Fruit fly (Drosophila melanogaster) whole organism, wandering third instar larva: Measurements from ENCODE around the gene Taf1.

Experiments
- Abd-B ChIP-seq: fragments of >200 bp; optimal IDR thresholded peaks from 2 replicates; lab custom pipeline; 2017; ENCODE audit warnings: missing biosample characterization, missing genetic modification characterization
- CG32264 ChIP-seq: fragments of 200-800 bp; sonication (Bioruptor generic); optimal IDR thresholded peaks from 2 replicates; lab custom pipeline; 2016; ENCODE audit warnings: missing biosample characterization, missing genetic modification characterization
- CrebA ChIP-seq: fragments of 200-800 bp; sonication (Bioruptor generic); optimal IDR thresholded peaks from 2 replicates; lab custom pipeline; 2016; ENCODE audit warnings: missing biosample characterization, mild to moderate bottlenecking, missing genetic modification characterization, borderline replicate concordance
- Dfd ChIP-seq: fragments of >200 bp; optimal IDR thresholded peaks from 2 replicates; lab custom pipeline; 2017; ENCODE audit warnings: missing biosample characterization, missing genetic modification characterization
- Dif ChIP-seq: fragments of 200-275, 200-300 bp; sonication (Bioruptor generic); optimal IDR thresholded peaks from 2 replicates; lab custom pipeline; 2018; ENCODE audit warnings: missing biosample characterization, missing genetic modification characterization; ENCODE audit not compliant: partially characterized antibody
- GATAd ChIP-seq: sonication (Bioruptor generic); optimal IDR thresholded peaks from 2 replicates; lab custom pipeline; 2016; ENCODE audit warnings: missing biosample characterization, missing genetic modification characterization
- HLH106 ChIP-seq: fragments of 200-800 bp; optimal IDR thresholded peaks from 3 replicates; lab custom pipeline; 2019; ENCODE audit warnings: missing biosample characterization, mild to moderate bottlenecking, missing genetic modification characterization, moderate library complexity
- Hnf4 ChIP-seq: fragments of 200-800 bp; sonication (Bioruptor generic); optimal IDR thresholded peaks from 2 replicates; lab custom pipeline; 2016; ENCODE audit warnings: missing biosample characterization, mild to moderate bottlenecking, missing genetic modification characterization
- Hr78 ChIP-seq: fragments of >200 bp; optimal IDR thresholded peaks from 2 replicates; lab custom pipeline; 2017; ENCODE audit warnings: missing biosample characterization, missing genetic modification characterization
- Hr83 ChIP-seq: fragments of 200-300 bp; sonication (Bioruptor generic); optimal IDR thresholded peaks from 2 replicates; lab custom pipeline; 2016; ENCODE audit warnings: missing biosample characterization, mild to moderate bottlenecking, missing genetic modification characterization, moderate library complexity; ENCODE audit not compliant: poor library complexity, severe bottlenecking
- Jra ChIP-seq: sonication (Bioruptor generic); optimal IDR thresholded peaks from 2 replicates; lab custom pipeline; 2016; ENCODE audit warnings: missing biosample characterization, missing genetic modification characterization
- Mio ChIP-seq: sonication (Bioruptor generic); optimal IDR thresholded peaks from 2 replicates; lab custom pipeline; 2016; ENCODE audit warnings: missing biosample characterization, missing genetic modification characterization
- Myc ChIP-seq: fragments of >200 bp; optimal IDR thresholded peaks from 2 replicates; lab custom pipeline; 2017
- N ChIP-seq: fragments of >200 bp; optimal IDR thresholded peaks from 2 replicates; lab custom pipeline; 2018; ENCODE audit warnings: missing biosample characterization, missing external identifiers, missing genetic modification characterization
- OdsH ChIP-seq: fragments of 200-800 bp; sonication (Bioruptor generic); optimal IDR thresholded peaks from 2 replicates; lab custom pipeline; 2016; ENCODE audit warnings: missing biosample characterization, mild to moderate bottlenecking, missing genetic modification characterization
- Rel ChIP-seq, 2 experiments: fragments of 200-800 bp; sonication (Bioruptor generic) in 1 of 2; optimal IDR thresholded peaks; 2 replicates in 1 of 2; 3 replicates in 1 of 2; lab custom pipeline; 2016 to 2019; ENCODE audit warnings: mild to moderate bottlenecking in 2 of 2, missing biosample characterization in 2 of 2, missing genetic modification characterization in 2 of 2, moderate library complexity in 1 of 2
- Sp1 ChIP-seq: fragments of 200-800 bp; sonication (Bioruptor generic); optimal IDR thresholded peaks from 3 replicates; lab custom pipeline; 2019; ENCODE audit warnings: missing biosample characterization, mild to moderate bottlenecking, missing genetic modification characterization, moderate library complexity
- Vsx2 ChIP-seq: fragments of 200-300, 225-300 bp; sonication (Bioruptor generic); optimal IDR thresholded peaks from 2 replicates; lab custom pipeline; 2018; ENCODE audit warnings: missing biosample characterization, missing genetic modification characterization; ENCODE audit not compliant: partially characterized antibody
- brk ChIP-seq: fragments of 200-800 bp; sonication (Bioruptor generic); optimal IDR thresholded peaks from 2 replicates; lab custom pipeline; 2016; ENCODE audit warnings: missing biosample characterization, mild to moderate bottlenecking, missing genetic modification characterization
- dl ChIP-seq, 2 experiments: fragments of 175-275, 200-275 bp in 1 of 2; fragments of 200-275 bp in 1 of 2; sonication (Bioruptor generic); optimal IDR thresholded peaks; lab custom pipeline; 2018; ENCODE audit warnings: mild to moderate bottlenecking in 2 of 2, missing biosample characterization in 2 of 2, missing genetic modification characterization in 2 of 2, moderate library complexity in 2 of 2; ENCODE audit not compliant: partially characterized antibody in 2 of 2, insufficient read depth in 1 of 2
- dmrt93B ChIP-seq: fragments of 200-800 bp; sonication (Bioruptor generic); optimal IDR thresholded peaks from 2 replicates; lab custom pipeline; 2018; ENCODE audit warnings: missing biosample characterization, mild to moderate bottlenecking, missing genetic modification characterization
- dsf ChIP-seq: sonication (Bioruptor generic); optimal IDR thresholded peaks from 2 replicates; lab custom pipeline; 2016; ENCODE audit warnings: missing biosample characterization, missing genetic modification characterization, borderline replicate concordance
- ey ChIP-seq: fragments of 200-800 bp; sonication (Bioruptor generic); optimal IDR thresholded peaks from 2 replicates; lab custom pipeline; 2016; ENCODE audit warnings: missing biosample characterization, missing genetic modification characterization
- foxo ChIP-seq, 2 experiments: fragments of 200-800 bp; sonication (Bioruptor generic); optimal IDR thresholded peaks; 2 replicates in 1 of 2; 3 replicates in 1 of 2; lab custom pipeline; 2016 to 2017; ENCODE audit warnings: missing biosample characterization in 2 of 2, missing genetic modification characterization in 2 of 2
- fru ChIP-seq: fragments of 200-800 bp; sonication (Bioruptor generic); optimal IDR thresholded peaks from 3 replicates; lab custom pipeline; 2016; ENCODE audit warnings: missing biosample characterization, mild to moderate bottlenecking, missing genetic modification characterization
- h ChIP-seq: fragments of 200-800 bp; sonication (Bioruptor generic); optimal IDR thresholded peaks from 3 replicates; lab custom pipeline; 2016; ENCODE audit warnings: missing biosample characterization, mild to moderate bottlenecking, missing genetic modification characterization
- jim ChIP-seq: fragments of 175-275, 200-325 bp; sonication (Bioruptor generic); optimal IDR thresholded peaks from 2 replicates; lab custom pipeline; 2016; ENCODE audit warnings: missing biosample characterization, mild to moderate bottlenecking, missing genetic modification characterization
- lola ChIP-seq: fragments of >200 bp; optimal IDR thresholded peaks from 2 replicates; lab custom pipeline; 2017; ENCODE audit warnings: missing biosample characterization, missing genetic modification characterization
- pan ChIP-seq: fragments of >200 bp; optimal IDR thresholded peaks from 2 replicates; lab custom pipeline; 2017
- psq ChIP-seq: fragments of 200-800 bp; sonication (Bioruptor generic); optimal IDR thresholded peaks from 3 replicates; lab custom pipeline; 2017; ENCODE audit warnings: missing biosample characterization, mild to moderate bottlenecking, missing genetic modification characterization, moderate library complexity
- rgr ChIP-seq: fragments of 200-800 bp; sonication (Bioruptor generic); optimal IDR thresholded peaks from 3 replicates; lab custom pipeline; 2016; ENCODE audit warnings: missing biosample characterization, mild to moderate bottlenecking, missing genetic modification characterization
- sage ChIP-seq: fragments of 200-800 bp; sonication (Bioruptor generic); optimal IDR thresholded peaks from 2 replicates; lab custom pipeline; 2016; ENCODE audit warnings: missing biosample characterization, mild to moderate bottlenecking, missing genetic modification characterization
- tai ChIP-seq: sonication (Bioruptor generic); optimal IDR thresholded peaks from 2 replicates; lab custom pipeline; 2016; ENCODE audit warnings: missing biosample characterization, missing genetic modification characterization
- usp ChIP-seq: fragments of >200 bp; optimal IDR thresholded peaks from 2 replicates; lab custom pipeline; 2017; ENCODE audit warnings: missing biosample characterization, missing genetic modification characterization
- woc ChIP-seq: sonication (Bioruptor generic); optimal IDR thresholded peaks from 2 replicates; lab custom pipeline; 2016; ENCODE audit warnings: missing biosample characterization, mild to moderate bottlenecking, missing genetic modification characterization

Gene Taf1

DNA sequence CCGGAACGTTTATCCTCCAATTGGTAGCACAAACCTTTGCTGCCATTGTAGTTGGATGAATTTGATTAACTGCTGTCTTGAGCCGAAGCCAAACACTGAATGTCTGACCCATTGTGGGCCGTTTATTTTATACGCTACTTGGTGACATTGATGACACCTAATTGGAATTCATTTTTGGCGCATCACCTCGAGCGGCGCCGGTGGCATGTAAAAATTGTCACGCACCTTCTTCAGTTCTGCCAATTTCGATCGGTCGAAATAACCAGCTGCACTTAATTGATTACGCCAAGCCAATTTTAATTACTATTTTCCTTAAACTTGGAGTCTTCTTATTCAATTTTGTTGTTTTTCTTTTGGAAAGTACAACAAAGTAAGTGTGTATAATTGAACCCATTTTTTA, 45.0 kb downstream of the Taf1 start, which contains the start of gene Ccp84Ae:
Ccp84Ae (minus strand) TSS at position 101 of the 400 bp plus-strand sequence.
- TF ChIP-seq Jra (GFP tag; lab: Kevin White, UChicago) (no peak), ey (GFP tag; lab: Kevin White, UChicago) (no peak), Vsx2 (no peak), Hr83 (GFP tag; lab: Kevin White, UChicago) (no peak), rgr (no peak), N (GFP tag; lab: Kevin White, UChicago) (no peak), foxo (GFP tag; optimal IDR thresholded peaks at IDR 0.05; lab: Kevin White, UChicago) (no peak), brk (GFP tag; lab: Kevin White, UChicago) (no peak), Myc (lab: Kevin White, UChicago) (no peak), Rel (GFP tag; optimal IDR thresholded peaks at IDR 0.05; lab: Kevin White, UChicago) (no peak), Rel (tag; optimal IDR thresholded peaks at IDR 0.05; lab: Kevin White, UChicago) (no peak), tai (no peak), h (GFP tag; lab: Kevin White, UChicago) (no peak), psq (GFP tag; lab: Kevin White, UChicago) (no peak)

DNA sequence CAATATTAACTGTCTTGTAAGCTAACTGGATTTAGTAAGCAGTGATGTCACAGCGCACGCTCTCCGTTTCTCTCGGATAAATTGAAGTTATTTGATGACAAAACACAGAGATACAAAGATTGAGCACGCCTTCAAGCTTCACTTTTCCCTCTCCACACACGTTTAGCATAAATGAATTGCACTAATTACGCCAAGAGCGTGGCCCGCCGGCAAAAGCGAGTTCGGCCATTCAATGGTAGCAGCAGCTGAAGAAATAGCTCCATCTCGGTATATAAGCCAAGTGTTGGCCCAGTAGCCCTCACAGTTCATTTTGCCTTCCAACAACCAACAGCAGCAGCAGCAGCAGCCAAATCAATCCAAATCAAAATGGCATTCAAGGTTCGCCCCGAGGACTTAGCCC, 45.7 kb downstream of the Taf1 start, which contains the start of gene Ccp84Ad:
Ccp84Ad (plus strand) TSS at position 301 of the 400 bp plus-strand sequence.
- no peak for TF ChIP-seq Hnf4 (GFP tag; lab: Kevin White, UChicago)
- TF ChIP-seq GATAd (GFP tag; lab: Kevin White, UChicago): no peak
- no peak for TF ChIP-seq Hr78 (GFP tag; lab: Kevin White, UChicago)
- TF ChIP-seq OdsH (GFP tag; lab: Kevin White, UChicago): no peak
- no peak for TF ChIP-seq jim (GFP tag; lab: Kevin White, UChicago)
- no peak for TF ChIP-seq dsf (GFP tag; lab: Kevin White, UChicago)
- TF ChIP-seq Dfd: no peak
- TF ChIP-seq fru (GFP tag; lab: Kevin White, UChicago): no peak
- TF ChIP-seq HLH106 (tag; lab: Kevin White, UChicago): no peak
- TF ChIP-seq CrebA (GFP tag; lab: Kevin White, UChicago): no peak
- TF ChIP-seq Myc (lab: Kevin White, UChicago): no peak
- no peak for TF ChIP-seq usp
- no peak for TF ChIP-seq CG32264
- TF ChIP-seq dl (GFP tag; optimal IDR thresholded peaks at IDR 0.05; lab: Kevin White, UChicago; ENCODE audit: insufficient read depth in 1 of 2, partially characterized antibody in 2 of 2): no peak

DNA sequence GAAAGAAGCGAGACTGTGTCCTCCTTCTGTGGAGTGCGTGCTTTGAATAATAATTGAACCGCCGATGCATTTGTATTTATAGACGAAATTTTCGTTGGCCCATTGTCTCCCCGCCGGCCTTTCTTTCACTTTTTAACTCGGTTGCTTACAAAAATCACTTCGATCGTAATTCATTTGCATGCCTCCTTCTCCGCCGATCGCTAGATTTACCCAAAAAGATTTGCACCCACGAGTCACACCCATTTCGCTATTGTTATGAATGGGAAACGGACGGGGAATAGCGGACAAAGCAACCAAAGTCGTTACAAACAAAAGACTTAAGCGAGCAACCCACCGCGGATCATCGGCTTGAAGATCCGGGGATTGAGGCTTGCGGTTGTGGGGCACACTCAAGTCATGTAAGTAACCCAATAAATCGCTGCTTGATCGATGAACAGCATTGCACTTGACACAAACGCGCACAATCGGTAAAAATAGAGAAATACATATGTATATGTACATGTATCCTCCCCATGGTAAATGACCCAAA, 49.6 kb downstream of the Taf1 start, which contains the start of gene Ccp84Ac:
Ccp84Ac (minus strand) TSS at position 51 of the 529 bp plus-strand sequence.
- TF ChIP-seq Hr78 (GFP tag; lab: Kevin White, UChicago) (no peak), HLH106 (tag; lab: Kevin White, UChicago) (no peak), Hnf4 (GFP tag; lab: Kevin White, UChicago) (no peak), dsf (GFP tag; lab: Kevin White, UChicago) (no peak), pan (no peak), fru (GFP tag; lab: Kevin White, UChicago) (no peak), Mio (GFP tag; lab: Kevin White, UChicago) (no peak)

DNA sequence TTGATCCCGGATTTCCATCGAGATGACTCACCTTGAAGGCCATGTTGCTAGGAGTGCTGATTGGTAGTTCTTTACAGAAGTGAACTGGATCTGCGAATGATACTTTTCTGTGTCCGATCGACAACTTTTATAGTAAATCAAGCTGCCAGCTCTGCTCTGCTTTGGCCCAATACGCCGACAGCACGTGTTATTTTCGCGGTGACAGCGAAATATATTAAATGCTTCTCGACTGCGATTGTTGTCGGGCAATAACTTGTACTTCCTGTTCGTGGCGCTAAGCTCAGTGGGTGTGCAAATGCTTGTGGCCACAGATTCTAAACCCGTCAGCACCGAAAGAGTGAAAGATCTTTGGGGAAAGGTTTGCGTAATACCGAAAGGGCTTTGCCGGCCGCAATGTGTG, 56.1 kb downstream of the Taf1 start, which contains the start of gene Ccp84Ab:
Ccp84Ab (minus strand) TSS at position 101 of the 400 bp plus-strand sequence.
- TF ChIP-seq Dif (no peak), CG32264 (no peak), lola (GFP tag; lab: Kevin White, UChicago) (no peak), Jra (GFP tag; lab: Kevin White, UChicago) (no peak), jim (GFP tag; lab: Kevin White, UChicago) (no peak), ey (GFP tag; lab: Kevin White, UChicago) (no peak), foxo (GFP tag; optimal IDR thresholded peaks at IDR 0.05; lab: Kevin White, UChicago) (no peak), Hr78 (GFP tag; lab: Kevin White, UChicago) (no peak), dmrt93B (no peak), sage (GFP tag; lab: Kevin White, UChicago) (no peak), h (GFP tag; lab: Kevin White, UChicago) (no peak), HLH106 (tag; lab: Kevin White, UChicago) (no peak), woc (no peak), brk (GFP tag; lab: Kevin White, UChicago) (no peak), Abd-B (no peak), Sp1 (no peak), rgr (no peak), CrebA (GFP tag; lab: Kevin White, UChicago) (no peak), Dfd (no peak)
- TF ChIP-seq, all 38 proteins: peak for 0
